Worm (Caenorhabditis elegans) whole organism, L4 larva: Measurements from ENCODE around the gene Y49E10.16.

Experiments
- F10B5.3 ChIP-seq: sonication (generic microtip); optimal IDR thresholded peaks from 2 replicates; lab custom pipeline; 2016; ENCODE audit warnings: mild to moderate bottlenecking, missing genetic modification characterization, missing compliant biosample characterization
- F37D6.2 ChIP-seq: sonication (generic microtip); optimal IDR thresholded peaks from 2 replicates; lab custom pipeline; 2016; ENCODE audit warnings: mild to moderate bottlenecking, missing genetic modification characterization, missing compliant biosample characterization
- F44E2.7 ChIP-seq: fragments of 200-800 bp; sonication (Bioruptor generic); IDR thresholded peaks from 2 replicates; pipeline ENCODE4 v2.1.2; 2022; ENCODE audit warnings: missing genetic modification characterization, missing compliant biosample characterization
- T20F7.1 ChIP-seq: fragments of 200-800 bp; sonication (Bioruptor generic); optimal IDR thresholded peaks from 2 replicates; lab custom pipeline; 2018; ENCODE audit warnings: mild to moderate bottlenecking, missing genetic modification characterization, missing compliant biosample characterization
- Y48G9A.11 ChIP-seq: fragments of 200-800 bp; sonication (Bioruptor generic); IDR thresholded peaks from 2 replicates; pipeline ENCODE4 v1.3.6; 2022; ENCODE audit warnings: missing genetic modification reagents, missing genetic modification characterization, missing compliant biosample characterization
- Y5F2A.4 ChIP-seq: fragments of 200-800 bp; sonication (Bioruptor generic); optimal IDR thresholded peaks from 2 replicates; lab custom pipeline; 2018; ENCODE audit warnings: mild to moderate bottlenecking, missing genetic modification characterization, missing compliant biosample characterization
- ZK546.5 ChIP-seq, 2 experiments: sonication (generic microtip); optimal IDR thresholded peaks; 2 replicates each; lab custom pipeline; 2017; ENCODE audit warnings: missing biosample characterization in 2 of 2, missing genetic modification characterization in 2 of 2
- aha-1 ChIP-seq: fragments of 150-350 bp; peaks from one replicate; lab custom pipeline; 2014; ENCODE audit warnings: missing biosample characterization, missing genetic modification characterization
- aly-2 ChIP-seq: sonication (generic microtip); optimal IDR thresholded peaks from 2 replicates; lab custom pipeline; 2018; ENCODE audit warnings: missing biosample characterization, missing genetic modification characterization
- ama-1 ChIP-seq: fragments of 150-350 bp; optimal IDR thresholded peaks from 2 replicates; lab custom pipeline; 2014; ENCODE audit warnings: inconsistent platforms, mixed read lengths
- attf-4 ChIP-seq: sonication (generic microtip); optimal IDR thresholded peaks from 3 replicates; lab custom pipeline; 2017; ENCODE audit warnings: missing biosample characterization, missing genetic modification characterization
- ceh-32 ChIP-seq: sonication (generic microtip); optimal IDR thresholded peaks from 2 replicates; lab custom pipeline; 2016; ENCODE audit warnings: mild to moderate bottlenecking, missing genetic modification characterization, missing compliant biosample characterization; ENCODE audit not compliant: poor library complexity
- ceh-44 ChIP-seq: fragments of 200-800 bp; sonication (Bioruptor generic); IDR thresholded peaks from 2 replicates; pipeline ENCODE4 v1.3.6; 2022; ENCODE audit warnings: missing genetic modification reagents, missing genetic modification characterization, missing compliant biosample characterization
- ces-1 ChIP-seq: fragments of 150-350 bp; sonication (generic microtip); optimal IDR thresholded peaks from 4 replicates; lab custom pipeline; 2014; ENCODE audit warnings: missing biosample characterization, missing genetic modification reagents, missing genetic modification characterization
- cey-2 ChIP-seq: sonication (generic microtip); optimal IDR thresholded peaks from 3 replicates; lab custom pipeline; 2017; ENCODE audit warnings: missing genetic modification characterization, mild to moderate bottlenecking, missing compliant biosample characterization, antibody characterized with exemption, borderline replicate concordance; ENCODE audit not compliant: insufficient read depth
- ctbp-1 ChIP-seq: fragments of 200-800 bp; sonication (Bioruptor generic); IDR thresholded peaks from 2 replicates; pipeline ENCODE4 v1.3.6; 2022; ENCODE audit warnings: missing genetic modification reagents, missing genetic modification characterization, missing compliant biosample characterization
- daf-8 ChIP-seq: fragments of 200-800 bp; sonication (Bioruptor generic); IDR thresholded peaks from 2 replicates; pipeline ENCODE4 v1.3.6; 2022; ENCODE audit warnings: missing genetic modification characterization, missing compliant biosample characterization
- duxl-1 ChIP-seq: sonication (generic microtip); optimal IDR thresholded peaks from 2 replicates; lab custom pipeline; 2016; ENCODE audit warnings: mild to moderate bottlenecking, missing genetic modification characterization, moderate library complexity, missing compliant biosample characterization; ENCODE audit not compliant: poor library complexity
- dve-1 ChIP-seq: sonication (generic microtip); optimal IDR thresholded peaks from 2 replicates; lab custom pipeline; 2017; ENCODE audit warnings: antibody characterized with exemption, mild to moderate bottlenecking, missing genetic modification characterization, missing compliant biosample characterization; ENCODE audit not compliant: insufficient read depth
- egl-27 ChIP-seq: sonication (generic microtip); optimal IDR thresholded peaks from 3 replicates; lab custom pipeline; 2017; ENCODE audit warnings: missing biosample characterization, missing genetic modification reagents, missing genetic modification characterization
- egl-43 ChIP-seq: fragments of 200-800 bp; sonication (Bioruptor generic); IDR thresholded peaks from 2 replicates; pipeline ENCODE4 v1.3.6; 2022; ENCODE audit warnings: missing genetic modification reagents, missing genetic modification characterization, missing compliant biosample characterization
- gei-8 ChIP-seq: fragments of 200-800 bp; sonication (Bioruptor generic); optimal IDR thresholded peaks from 2 replicates; lab custom pipeline; 2018; ENCODE audit warnings: mild to moderate bottlenecking, missing genetic modification characterization, missing compliant biosample characterization
- hif-1 ChIP-seq, 2 experiments: sonication (generic microtip); optimal IDR thresholded peaks; 2 replicates each; lab custom pipeline; 2016 to 2017; ENCODE audit warnings: missing compliant biosample characterization in 2 of 2, missing genetic modification characterization in 2 of 2, missing genetic modification reagents in 2 of 2, missing genotype in 2 of 2, mild to moderate bottlenecking in 1 of 2
- hlh-11 ChIP-seq: fragments of 200-800 bp; sonication (Bioruptor generic); optimal IDR thresholded peaks from 2 replicates; lab custom pipeline; 2018; ENCODE audit warnings: mild to moderate bottlenecking, missing genetic modification characterization, missing compliant biosample characterization
- hmg-1.1 ChIP-seq: fragments of 200-800 bp; sonication (Bioruptor generic); IDR thresholded peaks from 2 replicates; pipeline ENCODE4 v1.3.6; 2022; ENCODE audit warnings: missing genetic modification reagents, missing genetic modification characterization, missing compliant biosample characterization
- jun-1 ChIP-seq: fragments of 150-350 bp; optimal IDR thresholded peaks from 2 replicates; lab custom pipeline; 2014; ENCODE audit warnings: missing biosample characterization, missing genetic modification reagents, missing genetic modification characterization
- lin-13 ChIP-seq: fragments of 150-350 bp; optimal IDR thresholded peaks from 2 replicates; lab custom pipeline; 2014; ENCODE audit warnings: missing biosample characterization, missing genetic modification reagents, missing genetic modification characterization
- lin-29 ChIP-seq: fragments of 200-800 bp; sonication (Bioruptor generic); IDR thresholded peaks from 2 replicates; pipeline ENCODE4 v1.3.6; 2022; ENCODE audit warnings: missing genetic modification reagents, missing genetic modification characterization, missing compliant biosample characterization
- lin-38 ChIP-seq: fragments of 200-800 bp; sonication (Bioruptor generic); IDR thresholded peaks from 2 replicates; pipeline ENCODE4 v1.3.6; 2022; ENCODE audit warnings: missing genetic modification reagents, missing genetic modification characterization, missing compliant biosample characterization
- mdt-29 ChIP-seq: fragments of 200-800 bp; sonication (Bioruptor generic); IDR thresholded peaks from 2 replicates; pipeline ENCODE4 v1.3.6; 2022; ENCODE audit warnings: missing genetic modification reagents, missing genetic modification characterization, missing compliant biosample characterization
- mes-2 ChIP-seq: sonication (generic microtip); optimal IDR thresholded peaks from 2 replicates; lab custom pipeline; 2016; ENCODE audit warnings: missing genotype, mild to moderate bottlenecking, missing genetic modification characterization, missing compliant biosample characterization; ENCODE audit not compliant: poor library complexity, severe bottlenecking
- mxl-2 ChIP-seq: fragments of 200-800 bp; sonication (Bioruptor generic); conservative IDR thresholded peaks from 2 replicates; pipeline ENCODE4 v1.3.6; 2022; ENCODE audit warnings: missing genetic modification reagents, missing genetic modification characterization, missing compliant biosample characterization
- nhr-25 ChIP-seq: sonication (generic microtip); optimal IDR thresholded peaks from 2 replicates; lab custom pipeline; 2017; ENCODE audit warnings: missing genetic modification characterization, mild to moderate bottlenecking, missing compliant biosample characterization, antibody characterized with exemption, moderate library complexity, borderline replicate concordance; ENCODE audit not compliant: insufficient read depth
- nhr-28 ChIP-seq: fragments of 150-350 bp; optimal IDR thresholded peaks from 2 replicates; lab custom pipeline; 2014; ENCODE audit warnings: missing biosample characterization, missing genetic modification characterization
- nhr-41 ChIP-seq: fragments of 200-800 bp; sonication (Bioruptor generic); IDR thresholded peaks from 2 replicates; pipeline ENCODE4 v1.3.6; 2022; ENCODE audit warnings: missing genetic modification reagents, missing genetic modification characterization, missing compliant biosample characterization
- nhr-48 ChIP-seq: sonication (generic microtip); optimal IDR thresholded peaks from 2 replicates; lab custom pipeline; 2016; ENCODE audit warnings: mild to moderate bottlenecking, missing genetic modification characterization, missing compliant biosample characterization
- nhr-76 ChIP-seq: fragments of 150-350 bp; optimal IDR thresholded peaks from 2 replicates; lab custom pipeline; 2014; ENCODE audit warnings: missing biosample characterization, missing genetic modification characterization
- pha-4 ChIP-seq, 2 experiments: fragments of 150-350 bp in 1 of 2; fragments of 200-800 bp in 1 of 2; sonication (Bioruptor generic) in 1 of 2; IDR thresholded peaks in 1 of 2; optimal IDR thresholded peaks in 1 of 2; 2 replicates each; pipeline versions ENCODE4 v1.3.6 to Lab custom; 2014 to 2022; ENCODE audit warnings: missing genetic modification characterization in 2 of 2, missing genetic modification reagents in 2 of 2, missing biosample characterization in 1 of 2, missing compliant biosample characterization in 1 of 2
- php-3 ChIP-seq: fragments of 200-800 bp; sonication (Bioruptor generic); IDR thresholded peaks from 2 replicates; pipeline ENCODE4 v1.3.6; 2022; ENCODE audit warnings: missing genetic modification reagents, missing genetic modification characterization, missing compliant biosample characterization
- rbr-2 ChIP-seq: sonication (generic microtip); optimal IDR thresholded peaks from 2 replicates; lab custom pipeline; 2016; ENCODE audit warnings: missing genotype, missing genetic modification characterization, missing compliant biosample characterization
- set-16 ChIP-seq: fragments of 200-800 bp; sonication (Bioruptor generic); IDR thresholded peaks from 2 replicates; pipeline ENCODE4 v1.3.6; 2022; ENCODE audit warnings: missing genetic modification reagents, missing genetic modification characterization, missing compliant biosample characterization
- skn-1 ChIP-seq: fragments of 150-350 bp; optimal IDR thresholded peaks from 2 replicates; lab custom pipeline; 2014; ENCODE audit warnings: missing biosample characterization, missing genetic modification characterization
- snpc-1.2 ChIP-seq: fragments of 200-800 bp; sonication (Bioruptor generic); IDR thresholded peaks from 2 replicates; pipeline ENCODE4 v1.3.6; 2022; ENCODE audit warnings: missing genetic modification reagents, missing genetic modification characterization, missing compliant biosample characterization
- tra-1 ChIP-seq: fragments of 200-800 bp; sonication (Bioruptor generic); IDR thresholded peaks from 2 replicates; pipeline ENCODE4 v1.3.6; 2022; ENCODE audit warnings: missing genetic modification reagents, missing genetic modification characterization, missing compliant biosample characterization
- unc-39 ChIP-seq: sonication (generic microtip); optimal IDR thresholded peaks from 2 replicates; lab custom pipeline; 2017; ENCODE audit warnings: missing biosample characterization, missing genetic modification characterization
- zfp-2 ChIP-seq: sonication (generic microtip); optimal IDR thresholded peaks from 2 replicates; lab custom pipeline; 2016; ENCODE audit warnings: mild to moderate bottlenecking, missing genetic modification characterization, missing compliant biosample characterization
- zip-2 ChIP-seq: fragments of 150-350 bp; optimal IDR thresholded peaks from 2 replicates; lab custom pipeline; 2014; ENCODE audit warnings: missing biosample characterization, missing genetic modification characterization
- ztf-11 ChIP-seq: fragments of 150-350 bp; optimal IDR thresholded peaks from 2 replicates; lab custom pipeline; 2014; ENCODE audit warnings: missing biosample characterization, missing genetic modification characterization
- ztf-7 ChIP-seq: fragments of 150-350 bp; optimal IDR thresholded peaks from 2 replicates; lab custom pipeline; 2014; ENCODE audit warnings: missing biosample characterization, missing genetic modification characterization

Gene Y49E10.16

DNA sequence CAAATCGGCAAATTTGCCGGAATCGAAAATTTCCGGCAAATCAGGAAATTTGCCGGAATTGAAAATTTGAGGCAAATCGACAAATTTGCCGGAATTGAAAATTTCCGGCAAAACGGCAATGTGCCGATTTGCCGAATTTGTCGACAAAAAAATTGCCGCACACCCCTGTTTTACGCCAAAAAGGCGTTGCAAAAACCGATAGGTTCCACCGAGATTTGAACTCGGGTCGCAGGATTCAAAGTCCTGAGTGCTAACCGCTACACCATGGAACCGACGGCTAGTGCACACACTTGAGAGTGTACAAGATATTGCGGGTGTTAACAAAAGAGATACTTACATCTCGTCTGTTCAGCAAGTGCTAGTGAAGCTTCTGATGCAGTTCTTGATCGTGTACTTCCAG is 30.6 kb upstream of the Y49E10.16 start (continued):
- TF ChIP-seq daf-8 (no peak), aly-2 (no peak), F10B5.3 (tag; lab: Kevin White, UChicago) (no peak), attf-4 (tag; lab: Kevin White, UChicago) (no peak), mes-2 (tag; lab: Kevin White, UChicago) (peak; percentile 61), skn-1 (tag; lab: Kevin White, UChicago) (no peak), tra-1 (GFP tag; lab: Robert Waterston, UW) (0 out of 2 replicates have a peak, but pooled peaks have one; percentile 22), ztf-7 (no peak), hmg-1.1 (GFP tag; lab: Robert Waterston, UW) (peak; percentile 68), aha-1 (tag; lab: Kevin White, UChicago) (no peak), mdt-29 (0 out of 2 replicates have a peak, but pooled peaks have one; percentile 21), ama-1 (lab: Kevin White, UChicago) (no peak), nhr-76 (no peak), ceh-44 (GFP tag; lab: Robert Waterston, UW) (no peak), cey-2 (tag; lab: Kevin White, UChicago) (no peak), lin-29 (GFP tag; lab: Robert Waterston, UW) (0 out of 2 replicates have a peak, but pooled peaks have one; percentile 16), lin-38 (GFP tag; lab: Robert Waterston, UW) (peak; percentile 72), egl-43 (peak; percentile 83), jun-1 (tag; lab: Kevin White, UChicago) (no peak), zfp-2 (peak; percentile 7), nhr-25 (no peak), ZK546.5 (tag; optimal IDR thresholded peaks at IDR 0.05; lab: Kevin White, UChicago) (no peak), dve-1 (tag; lab: Kevin White, UChicago) (no peak), hif-1 (tag; optimal IDR thresholded peaks at IDR 0.05; lab: Kevin White, UChicago) (no peak), unc-39 (tag; lab: Kevin White, UChicago) (no peak), lin-13 (GFP tag; lab: Kevin White, UChicago) (no peak), mxl-2 (GFP tag; lab: Robert Waterston, UW) (no peak), zip-2 (no peak), pha-4 (GFP tag; IDR thresholded peaks at IDR 0.05; lab: Robert Waterston, UW) (peak; percentile 61; the same call in 1 of the 2 replicates), pha-4 (tag; optimal IDR thresholded peaks at IDR 0.05; lab: Kevin White, UChicago) (no peak), Y5F2A.4 (GFP tag; lab: Kevin White, UChicago) (no peak), egl-27 (tag; lab: Kevin White, UChicago) (no peak), ceh-32 (tag; lab: Kevin White, UChicago) (no peak), nhr-41 (GFP tag; lab: Robert Waterston, UW) (no peak), nhr-48 (no peak), duxl-1 (no peak), T20F7.1 (GFP tag; lab: Kevin White, UChicago) (no peak), ctbp-1 (GFP tag; lab: Robert Waterston, UW) (peak; percentile 55; the same call in 1 of the 2 replicates), gei-8 (GFP tag; lab: Kevin White, UChicago) (no peak), Y48G9A.11 (GFP tag; lab: Robert Waterston, UW) (peak; percentile 49; the same call in 1 of the 2 replicates), php-3 (GFP tag; lab: Robert Waterston, UW) (no peak), nhr-28 (tag; lab: Kevin White, UChicago) (no peak), set-16 (GFP tag; lab: Robert Waterston, UW) (no peak), hlh-11 (tag; lab: Kevin White, UChicago) (no peak), F44E2.7 (GFP tag; lab: Robert Waterston, UW) (0 out of 2 replicates have a peak, but pooled peaks have one; percentile 13), rbr-2 (tag; lab: Kevin White, UChicago) (peak; percentile 33), ces-1 (GFP tag; lab: Kevin White, UChicago) (no peak), F37D6.2 (tag; lab: Kevin White, UChicago) (no peak), snpc-1.2 (GFP tag; lab: Robert Waterston, UW) (peak; percentile 37; the same call in 1 of the 2 replicates), ztf-11 (tag; lab: Kevin White, UChicago) (no peak)
